Fruit fly (Drosophila melanogaster) whole organism, embryonic: ENCODE data around the gene lark.

ENCODE experiments used
- Bdp1 ChIP-seq: fragments of 200-800 bp; sonication (Bioruptor generic); optimal IDR thresholded peaks from 3 replicates; lab custom pipeline; 2016; ENCODE audit warnings: missing biosample characterization, missing genetic modification characterization
- BtbVII ChIP-seq: fragments of 200-800 bp; sonication (Bioruptor generic); optimal IDR thresholded peaks from 3 replicates; lab custom pipeline; 2017; ENCODE audit warnings: missing biosample characterization, mild to moderate bottlenecking, missing genetic modification characterization
- Bteb2 ChIP-seq: fragments of 200-800 bp; sonication (Bioruptor generic); optimal IDR thresholded peaks from 2 replicates; lab custom pipeline; 2016; ENCODE audit warnings: missing biosample characterization, missing genetic modification characterization
- CG10267 ChIP-seq: fragments of 200-800 bp; sonication (Bioruptor generic); optimal IDR thresholded peaks from 2 replicates; lab custom pipeline; 2018; ENCODE audit warnings: missing biosample characterization, mild to moderate bottlenecking, missing genetic modification characterization, moderate library complexity
- CG12071 ChIP-seq: fragments of 200-800 bp; sonication (Bioruptor generic); optimal IDR thresholded peaks from 3 replicates; lab custom pipeline; 2018; ENCODE audit warnings: missing biosample characterization, mild to moderate bottlenecking, missing genetic modification characterization
- CG12299 ChIP-seq: fragments of 200-800 bp; sonication (Bioruptor generic); optimal IDR thresholded peaks from 2 replicates; lab custom pipeline; 2018; ENCODE audit warnings: missing biosample characterization, mild to moderate bottlenecking, missing genetic modification characterization
- CG12391 ChIP-seq: fragments of 200-800 bp; sonication (Bioruptor generic); optimal IDR thresholded peaks from 3 replicates; lab custom pipeline; 2018; ENCODE audit warnings: missing biosample characterization, mild to moderate bottlenecking, missing genetic modification characterization, moderate library complexity
- CG14667 ChIP-seq: fragments of 200-800 bp; sonication (Bioruptor generic); IDR thresholded peaks from 2 replicates; pipeline ENCODE4 v1.3.6; 2022; ENCODE audit warnings: missing biosample characterization, missing genetic modification characterization
- CG1602 ChIP-seq: fragments of 200-800 bp; sonication (Bioruptor generic); optimal IDR thresholded peaks from 3 replicates; lab custom pipeline; 2016; ENCODE audit warnings: missing biosample characterization, missing genetic modification characterization
- CG16813 ChIP-seq: fragments of 200-800 bp; sonication (Bioruptor generic); IDR thresholded peaks from 3 replicates; pipeline ENCODE4 v1.3.6; 2022; ENCODE audit warnings: missing biosample characterization, missing genetic modification characterization; ENCODE audit not compliant: partially characterized antibody
- CG17361 ChIP-seq: fragments of 200-800 bp; sonication (Bioruptor generic); IDR thresholded peaks from 3 replicates; pipeline ENCODE4 v1.3.6; 2022; ENCODE audit warnings: missing biosample characterization, missing genetic modification characterization
- CG18764 ChIP-seq: fragments of 200-800 bp; sonication (Bioruptor generic); optimal IDR thresholded peaks from 3 replicates; lab custom pipeline; 2016; ENCODE audit warnings: missing biosample characterization, missing genetic modification characterization
- CG2678 ChIP-seq: fragments of 200-800 bp; sonication (Bioruptor generic); optimal IDR thresholded peaks from 3 replicates; lab custom pipeline; 2019; ENCODE audit warnings: missing biosample characterization, mild to moderate bottlenecking, missing genetic modification characterization, moderate library complexity
- CG2889 ChIP-seq: fragments of 200-800 bp; sonication (Bioruptor generic); IDR thresholded peaks from 3 replicates; pipeline ENCODE4 v1.3.6; 2022; ENCODE audit warnings: missing biosample characterization, missing genetic modification characterization
- CG30431 ChIP-seq: fragments of 200-800 bp; sonication (Bioruptor generic); optimal IDR thresholded peaks from 2 replicates; lab custom pipeline; 2017; ENCODE audit warnings: missing biosample characterization, missing genetic modification characterization
- CG31224 ChIP-seq: fragments of 200-800 bp; sonication (Bioruptor generic); IDR thresholded peaks from 2 replicates; pipeline ENCODE4 v1.3.6; 2022; ENCODE audit warnings: missing biosample characterization, missing genetic modification characterization
- CG32772 ChIP-seq: fragments of 200-800 bp; sonication (Bioruptor generic); IDR thresholded peaks from 2 replicates; pipeline ENCODE4 v1.3.6; 2022; ENCODE audit warnings: missing biosample characterization, missing genetic modification characterization
- CG3407 ChIP-seq: fragments of 200-800 bp; sonication (Bioruptor generic); optimal IDR thresholded peaks from 2 replicates; lab custom pipeline; 2018; ENCODE audit warnings: missing biosample characterization, mild to moderate bottlenecking, missing genetic modification characterization
- CG34376 ChIP-seq: fragments of 200-800 bp; sonication (Bioruptor generic); optimal IDR thresholded peaks from 2 replicates; lab custom pipeline; 2018; ENCODE audit warnings: missing biosample characterization, mild to moderate bottlenecking, missing genetic modification characterization
- CG3995 ChIP-seq: fragments of 200-800 bp; sonication (Bioruptor generic); optimal IDR thresholded peaks from 3 replicates; lab custom pipeline; 2016; ENCODE audit warnings: missing biosample characterization, missing genetic modification characterization
- CG43689 ChIP-seq: fragments of 200-800 bp; sonication (Bioruptor generic); IDR thresholded peaks from 2 replicates; pipeline ENCODE4 v1.3.6; 2022; ENCODE audit warnings: missing biosample characterization, missing genetic modification characterization
- CG4707 ChIP-seq: fragments of 200-800 bp; sonication (Bioruptor generic); optimal IDR thresholded peaks from 2 replicates; lab custom pipeline; 2018; ENCODE audit warnings: missing biosample characterization, mild to moderate bottlenecking, missing genetic modification characterization, moderate library complexity
- CG5180 ChIP-seq: fragments of 200-800 bp; sonication (Bioruptor generic); optimal IDR thresholded peaks from 3 replicates; lab custom pipeline; 2017; ENCODE audit warnings: missing biosample characterization, missing genetic modification characterization, mild to moderate bottlenecking, moderate library complexity, missing genetic modification reagents
- CG5953 ChIP-seq: fragments of 200-800 bp; sonication (Bioruptor generic); IDR thresholded peaks from 2 replicates; pipeline ENCODE4 v1.3.6; 2022; ENCODE audit warnings: missing biosample characterization, missing genetic modification characterization
- CG6791 ChIP-seq: fragments of 200-800 bp; sonication (Bioruptor generic); IDR thresholded peaks from 3 replicates; pipeline ENCODE4 v1.3.6; 2022; ENCODE audit warnings: missing biosample characterization, missing genetic modification characterization; ENCODE audit not compliant: partially characterized antibody
- CG7556 ChIP-seq: fragments of 200-800 bp; sonication (Bioruptor generic); optimal IDR thresholded peaks from 2 replicates; lab custom pipeline; 2017; ENCODE audit warnings: missing biosample characterization, mild to moderate bottlenecking, missing genetic modification characterization
- CG8281 ChIP-seq: fragments of 200-800 bp; sonication (Bioruptor generic); optimal IDR thresholded peaks from 2 replicates; lab custom pipeline; 2018; ENCODE audit warnings: missing biosample characterization, mild to moderate bottlenecking, missing genetic modification characterization, moderate library complexity
- CG8359 ChIP-seq: fragments of 200-800 bp; sonication (Bioruptor generic); optimal IDR thresholded peaks from 2 replicates; lab custom pipeline; 2017; ENCODE audit warnings: missing biosample characterization, mild to moderate bottlenecking, missing genetic modification characterization, borderline replicate concordance
- CHES-1-like ChIP-seq: fragments of 200-800 bp; sonication (Bioruptor generic); optimal IDR thresholded peaks from 2 replicates; lab custom pipeline; 2016; ENCODE audit warnings: missing biosample characterization, missing genetic modification characterization
- Chrac-16 ChIP-seq: fragments of 200-800 bp; sonication (Bioruptor generic); optimal IDR thresholded peaks from 3 replicates; lab custom pipeline; 2016; ENCODE audit warnings: missing biosample characterization, missing genetic modification characterization
- CrebB ChIP-seq: fragments of 200-800 bp; sonication (Bioruptor generic); optimal IDR thresholded peaks from 3 replicates; lab custom pipeline; 2018; ENCODE audit warnings: missing biosample characterization, mild to moderate bottlenecking, missing genetic modification characterization
- D ChIP-seq, 2 experiments: fragments of 200-800 bp in 1 of 2; fragments of >200 bp in 1 of 2; sonication (Bioruptor generic) in 1 of 2; optimal IDR thresholded peaks; 2 replicates in 1 of 2; 3 replicates in 1 of 2; lab custom pipeline; 2017; ENCODE audit warnings: mild to moderate bottlenecking in 1 of 2, missing biosample characterization in 1 of 2, missing genetic modification characterization in 1 of 2, missing genetic modification reagents in 1 of 2
- H2.0 ChIP-seq: fragments of 200-800 bp; sonication (Bioruptor generic); IDR thresholded peaks from 2 replicates; pipeline ENCODE4 v1.3.6; 2022; ENCODE audit warnings: missing biosample characterization, missing genetic modification characterization
- Hr3 ChIP-seq: fragments of 200-800 bp; sonication (Bioruptor generic); optimal IDR thresholded peaks from 3 replicates; lab custom pipeline; 2016; ENCODE audit warnings: missing biosample characterization, missing genetic modification characterization
- Max ChIP-seq: fragments of 200-800 bp; sonication (Bioruptor generic); optimal IDR thresholded peaks from 2 replicates; lab custom pipeline; 2016; ENCODE audit warnings: missing biosample characterization, mild to moderate bottlenecking, missing genetic modification characterization
- Med ChIP-seq: fragments of 200-800 bp; sonication (Bioruptor generic); peaks from one replicate; lab custom pipeline; 2016; ENCODE audit warnings: missing biosample characterization, missing genetic modification characterization, mild to moderate bottlenecking, inconsistent platforms, moderate library complexity
- Side ChIP-seq: fragments of 200-800 bp; sonication (Bioruptor generic); optimal IDR thresholded peaks from 2 replicates; lab custom pipeline; 2016; ENCODE audit warnings: missing biosample characterization, missing genetic modification characterization
- Sry-β ChIP-seq: fragments of 200-800 bp; sonication (Bioruptor generic); optimal IDR thresholded peaks from 2 replicates; lab custom pipeline; 2018; ENCODE audit warnings: missing biosample characterization, mild to moderate bottlenecking, missing genetic modification characterization, moderate library complexity
- YL-1 ChIP-seq: fragments of 200-800 bp; sonication (Bioruptor generic); optimal IDR thresholded peaks from 3 replicates; lab custom pipeline; 2017; ENCODE audit warnings: missing biosample characterization, mild to moderate bottlenecking, missing genetic modification characterization
- aop ChIP-seq: fragments of 200-800 bp; sonication (Bioruptor generic); IDR thresholded peaks from 2 replicates; pipeline ENCODE4 v1.3.6; 2022; ENCODE audit warnings: missing biosample characterization, missing genetic modification characterization
- bigmax ChIP-seq: fragments of 200-800 bp; sonication (Bioruptor generic); optimal IDR thresholded peaks from 2 replicates; lab custom pipeline; 2018; ENCODE audit warnings: missing biosample characterization, mild to moderate bottlenecking, missing genetic modification characterization
- btn ChIP-seq: fragments of 200-800 bp; sonication (Bioruptor generic); optimal IDR thresholded peaks from 2 replicates; lab custom pipeline; 2016; ENCODE audit warnings: missing biosample characterization, missing genetic modification characterization
- crp ChIP-seq, 2 experiments: fragments of 200-800 bp; sonication (Bioruptor generic); optimal IDR thresholded peaks; 2 replicates in 1 of 2; 3 replicates in 1 of 2; lab custom pipeline; 2017; ENCODE audit warnings: missing biosample characterization in 2 of 2, missing genetic modification characterization in 2 of 2, mild to moderate bottlenecking in 1 of 2, moderate library complexity in 1 of 2
- danr ChIP-seq: fragments of 200-800 bp; sonication (Bioruptor generic); IDR thresholded peaks from 2 replicates; pipeline ENCODE4 v1.3.6; 2022; ENCODE audit warnings: missing biosample characterization, missing genetic modification characterization
- ewg ChIP-seq: fragments of 200-800 bp; sonication (Bioruptor generic); optimal IDR thresholded peaks from 3 replicates; lab custom pipeline; 2017; ENCODE audit warnings: mild to moderate bottlenecking, missing biosample characterization, missing genetic modification reagents, missing genetic modification characterization
- fd102C ChIP-seq: fragments of 200-800 bp; sonication (Bioruptor generic); optimal IDR thresholded peaks from 2 replicates; lab custom pipeline; 2018; ENCODE audit warnings: missing biosample characterization, mild to moderate bottlenecking, missing genetic modification characterization, moderate library complexity
- maf-S ChIP-seq: fragments of 200-800 bp; sonication (Bioruptor generic); optimal IDR thresholded peaks from 2 replicates; lab custom pipeline; 2016; ENCODE audit warnings: missing biosample characterization, missing genetic modification characterization
- pita ChIP-seq: fragments of 200-800 bp; sonication (Bioruptor generic); optimal IDR thresholded peaks from 2 replicates; lab custom pipeline; 2017; ENCODE audit warnings: missing biosample characterization, mild to moderate bottlenecking, missing genetic modification characterization
- row ChIP-seq: fragments of 200-800 bp; sonication (Bioruptor generic); IDR thresholded peaks from 3 replicates; pipeline ENCODE4 v1.3.6; 2022; ENCODE audit warnings: missing biosample characterization, missing genetic modification characterization
- ttk ChIP-seq: fragments of 200-800 bp; sonication (Bioruptor generic); IDR thresholded peaks from 2 replicates; pipeline ENCODE4 v2.1.2; 2022; ENCODE audit warnings: missing biosample characterization, missing genetic modification characterization

lark gene

DNA sequence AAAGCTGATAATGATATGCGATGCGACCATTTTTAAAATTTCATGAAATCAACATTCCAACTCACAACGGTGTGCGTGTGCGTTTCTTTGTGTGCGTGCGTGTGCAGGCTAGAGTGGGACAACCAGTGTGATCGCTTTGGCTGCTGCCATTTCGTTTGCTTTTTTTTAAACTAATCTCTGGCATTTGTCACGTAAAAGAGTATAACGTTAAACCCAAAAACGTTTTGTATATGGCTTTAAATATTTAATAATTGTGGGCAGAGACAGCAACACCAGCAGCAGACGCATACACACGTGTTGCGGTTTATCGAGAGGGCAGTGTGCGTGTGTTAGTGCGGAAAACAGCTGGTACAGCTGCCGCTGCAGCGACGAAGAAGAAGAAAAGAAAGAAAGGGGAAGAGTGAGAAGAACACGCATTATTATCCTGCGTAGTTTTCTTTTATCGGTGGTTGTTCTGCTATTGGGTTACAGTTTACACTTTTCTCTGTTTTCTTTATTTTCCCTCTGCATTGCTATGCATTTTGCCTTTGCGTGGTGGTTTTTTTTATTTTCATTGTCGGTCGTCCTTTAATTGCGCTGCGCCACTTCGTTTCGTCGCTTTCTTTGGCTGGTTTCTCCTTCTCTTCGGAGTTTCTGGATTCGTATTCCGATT, 31.3 kb downstream of the lark start (continued):
- TF ChIP-seq aop (GFP tag; lab: Robert Waterston, UW) (no peak), CG12299 (tag; lab: Kevin White, UChicago) (no peak), CG17361 (GFP tag; lab: Robert Waterston, UW) (no peak), Med (GFP tag; lab: Kevin White, UChicago) (peak; percentile 82), btn (GFP tag; lab: Kevin White, UChicago) (no peak), CG5180 (GFP tag; lab: Kevin White, UChicago) (no peak), CG8359 (no peak), Bteb2 (GFP tag; lab: Kevin White, UChicago) (no peak), YL-1 (GFP tag; lab: Kevin White, UChicago) (peak; percentile 93), bigmax (no peak), maf-S (no peak), BtbVII (GFP tag; lab: Kevin White, UChicago) (no peak), crp (GFP tag; optimal IDR thresholded peaks at IDR 0.05; lab: Kevin White, UChicago) (peak; percentile 36 to 83), Max (peak; percentile 17), CG2889 (GFP tag; lab: Robert Waterston, UW) (no peak), CG2678 (tag; lab: Kevin White, UChicago) (no peak), Side (GFP tag; lab: Kevin White, UChicago) (no peak), CG10267 (no peak), H2.0 (no peak), CG4707 (GFP tag; lab: Kevin White, UChicago) (no peak), row (no peak), CG7556 (GFP tag; lab: Kevin White, UChicago) (no peak), CG1602 (GFP tag; lab: Kevin White, UChicago) (no peak), CG8281 (tag; lab: Kevin White, UChicago) (no peak), CG14667 (GFP tag; lab: Robert Waterston, UW) (no peak), ttk (GFP tag; lab: Robert Waterston, UW) (no peak), CG5953 (GFP tag; lab: Robert Waterston, UW) (no peak), Chrac-16 (no peak), CG18764 (GFP tag; lab: Kevin White, UChicago) (no peak), CG12391 (tag; lab: Kevin White, UChicago) (no peak), pita (GFP tag; lab: Kevin White, UChicago) (no peak), CG6791 (GFP tag; lab: Robert Waterston, UW) (0 out of 3 replicates have a peak, but pooled peaks have one; percentile 26), fd102C (GFP tag; lab: Kevin White, UChicago) (no peak), CG30431 (GFP tag; lab: Kevin White, UChicago) (no peak), CrebB (tag; lab: Kevin White, UChicago) (no peak), D (optimal IDR thresholded peaks at IDR 0.05; lab: Kevin White, UChicago) (no peak), D (GFP tag; optimal IDR thresholded peaks at IDR 0.05; lab: Kevin White, UChicago) (no peak), CG12071 (GFP tag; lab: Kevin White, UChicago) (no peak), CHES-1-like (GFP tag; lab: Kevin White, UChicago) (no peak), CG32772 (no peak), CG31224 (GFP tag; lab: Robert Waterston, UW) (no peak), CG16813 (GFP tag; lab: Robert Waterston, UW) (no peak), Sry-β (no peak), ewg (GFP tag; lab: Kevin White, UChicago) (no peak), CG34376 (GFP tag; lab: Kevin White, UChicago) (peak; percentile 7), Bdp1 (GFP tag; lab: Kevin White, UChicago) (no peak), CG3995 (GFP tag; lab: Kevin White, UChicago) (no peak), CG43689 (no peak), Hr3 (GFP tag; lab: Kevin White, UChicago) (no peak), danr (GFP tag; lab: Robert Waterston, UW) (no peak), CG3407 (GFP tag; lab: Kevin White, UChicago) (no peak)
